ENCODE assay signal across 6 worm cellular contexts in the genomic region with DNA sequence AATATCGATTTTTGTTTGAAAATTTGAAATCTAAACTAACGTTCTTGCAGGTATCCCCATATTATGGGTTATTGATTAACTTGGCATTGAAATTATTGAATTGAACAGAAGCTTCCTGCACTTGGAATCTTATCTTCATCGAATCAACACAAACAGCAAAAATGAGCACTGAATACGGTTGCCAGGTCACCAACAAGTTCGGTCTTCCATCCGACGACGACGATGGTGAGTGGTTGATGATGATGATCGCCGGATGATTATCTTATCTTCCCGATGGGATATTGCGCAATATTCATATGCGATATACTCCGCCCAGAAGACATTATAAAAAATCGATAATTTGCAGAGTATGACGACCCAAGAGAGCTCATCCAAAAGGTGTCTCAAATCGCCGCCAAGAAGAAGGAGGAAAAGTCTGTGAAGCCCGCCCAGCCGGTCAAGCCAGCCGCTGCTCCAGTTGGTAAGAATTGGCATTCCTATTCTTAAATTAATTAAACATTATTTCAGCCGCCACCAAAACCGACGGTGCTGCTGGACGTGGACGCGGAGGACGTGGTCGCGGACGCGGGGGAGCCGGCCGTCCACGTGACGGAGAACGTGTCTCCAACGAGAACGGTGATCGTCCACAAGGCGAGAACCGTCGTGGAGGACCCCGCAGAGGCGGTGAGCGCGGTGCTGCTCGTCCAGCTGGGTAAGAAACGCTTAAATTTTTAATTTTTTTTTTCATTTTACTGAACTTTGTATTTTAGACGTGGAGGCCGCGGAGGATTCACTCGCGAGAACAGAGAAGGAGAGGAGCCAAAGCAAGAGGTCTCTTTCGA.
TF ChIP-seq lines count a peak whose summit lies in the region.

A gene (plus strand): TSS at position 51 of the 821 bp plus-strand sequence.

TF ChIP-seq in whole organism, L1 larva, 84 proteins besides CTCF, POLR2A, EP300 and RAD21:
- TF ChIP-seq efl-1 (optimal IDR thresholded peaks at IDR 0.05; lab: Kevin White, UChicago) (no peak), efl-1 (GFP tag; optimal IDR thresholded peaks at IDR 0.05 in 1 of 2; lab: Kevin White, UChicago) (peak in 1 of 2 experiments; percentile 87), grh-1 (GFP tag; IDR thresholded peaks at IDR 0.05; lab: Robert Waterston, UW) (no peak), zip-4 (GFP tag; optimal IDR thresholded peaks at IDR 0.05; lab: Kevin White, UChicago) (no peak), mab-9 (GFP tag; IDR thresholded peaks at IDR 0.05; lab: Robert Waterston, UW) (peak; percentile 30; the same call in 1 of the 2 replicates)

TF ChIP-seq in whole organism, L4 larva, 104 proteins besides CTCF, POLR2A, EP300 and RAD21 (continues in another document):
- TF ChIP-seq Y5F2A.4 (GFP tag; optimal IDR thresholded peaks at IDR 0.05; lab: Kevin White, UChicago) (no peak), ceh-28 (tag; optimal IDR thresholded peaks at IDR 0.05; lab: Kevin White, UChicago) (peak; percentile 49), R02D3.7 (tag; optimal IDR thresholded peaks at IDR 0.05; lab: Kevin White, UChicago) (no peak), dpl-1 (GFP tag; optimal IDR thresholded peaks at IDR 0.05; lab: Kevin White, UChicago) (no peak), unc-39 (tag; optimal IDR thresholded peaks at IDR 0.05; lab: Kevin White, UChicago) (no peak), attf-4 (tag; optimal IDR thresholded peaks at IDR 0.05; lab: Kevin White, UChicago) (no peak), arid-1 (GFP tag; conservative IDR thresholded peaks at IDR 0.05; lab: Robert Waterston, UW) (no peak), T20F7.1 (GFP tag; optimal IDR thresholded peaks at IDR 0.05; lab: Kevin White, UChicago) (no peak), pha-4 (GFP tag; IDR thresholded peaks at IDR 0.05; lab: Robert Waterston, UW) (no peak; the same call in 1 of the 2 replicates), pha-4 (tag; optimal IDR thresholded peaks at IDR 0.05; lab: Kevin White, UChicago) (no peak), set-16 (GFP tag; IDR thresholded peaks at IDR 0.05; lab: Robert Waterston, UW) (peak; percentile 92), lsy-2 (tag; optimal IDR thresholded peaks at IDR 0.05; lab: Kevin White, UChicago) (no peak), lin-15B (tag; optimal IDR thresholded peaks at IDR 0.05; lab: Kevin White, UChicago) (no peak), daf-8 (GFP tag; IDR thresholded peaks at IDR 0.05; lab: Robert Waterston, UW) (0 out of 2 replicates have a peak, but pooled peaks have one; percentile 11), rbr-2 (tag; optimal IDR thresholded peaks at IDR 0.05; lab: Kevin White, UChicago) (no peak)

TF ChIP-seq in whole organism, late embryonic, 69 proteins besides CTCF, POLR2A, EP300 and RAD21:
- TF ChIP-seq pax-1 (tag; optimal IDR thresholded peaks at IDR 0.05; lab: Kevin White, UChicago) (no peak), ceh-48 (tag; optimal IDR thresholded peaks at IDR 0.05; lab: Kevin White, UChicago) (peak; percentile 0), dmd-4 (tag; optimal IDR thresholded peaks at IDR 0.05; lab: Kevin White, UChicago; ENCODE audit: borderline replicate concordance) (no peak), F13H6.1 (tag; optimal IDR thresholded peaks at IDR 0.05; lab: Kevin White, UChicago) (no peak), elt-2 (tag; optimal IDR thresholded peaks at IDR 0.05; lab: Kevin White, UChicago) (peak; percentile 29), pros-1 (tag; optimal IDR thresholded peaks at IDR 0.05; lab: Kevin White, UChicago) (no peak), che-1 (tag; optimal IDR thresholded peaks at IDR 0.05; lab: Kevin White, UChicago) (no peak), nhr-232 (tag; optimal IDR thresholded peaks at IDR 0.05; lab: Kevin White, UChicago) (no peak), ceh-14 (tag; optimal IDR thresholded peaks at IDR 0.05; lab: Kevin White, UChicago) (no peak), zip-5 (tag; optimal IDR thresholded peaks at IDR 0.05; lab: Kevin White, UChicago) (no peak)

TF ChIP-seq in whole organism, midembryonic, 9 proteins besides CTCF, POLR2A, EP300 and RAD21:
- TF ChIP-seq cog-1 (tag; optimal IDR thresholded peaks at IDR 0.05; lab: Kevin White, UChicago), result no peak
- TF ChIP-seq T22C8.4 (GFP tag; IDR thresholded peaks at IDR 0.05; lab: Robert Waterston, UW), result peak; percentile 53; the same call in 1 of the 2 replicates
- TF ChIP-seq med-1 (GFP tag; optimal IDR thresholded peaks at IDR 0.05; lab: Kevin White, UChicago; ENCODE audit: insufficient read depth), result no peak
- TF ChIP-seq ztf-23 (GFP tag; IDR thresholded peaks at IDR 0.05; lab: Robert Waterston, UW), result no peak

TF ChIP-seq in whole organism, mixed stage, embryonic, 35 proteins besides CTCF, POLR2A, EP300 and RAD21:
- TF ChIP-seq mep-1 (tag; optimal IDR thresholded peaks at IDR 0.05; lab: Kevin White, UChicago) (no peak), elt-1 (tag; optimal IDR thresholded peaks at IDR 0.05; lab: Kevin White, UChicago; ENCODE audit: borderline replicate concordance, insufficient read depth) (peak; percentile 96), zip-8 (tag; optimal IDR thresholded peaks at IDR 0.05; lab: Kevin White, UChicago) (peak; percentile 80)

TF ChIP-seq in whole organism, young adult, 124 proteins besides CTCF, POLR2A, EP300 and RAD21 (continues in another document):
- TF ChIP-seq B0336.3 (GFP tag; IDR thresholded peaks at IDR 0.05; lab: Robert Waterston, UW), result peak; percentile 59
- peak; percentile 90 for TF ChIP-seq zfh-2 (GFP tag; conservative IDR thresholded peaks at IDR 0.05; lab: Robert Waterston, UW)
- TF ChIP-seq sdz-38 (tag; optimal IDR thresholded peaks at IDR 0.05; lab: Kevin White, UChicago), result no peak
- no peak for TF ChIP-seq F23B12.7 (tag; optimal IDR thresholded peaks at IDR 0.05; lab: Kevin White, UChicago; ENCODE audit: insufficient read depth)
- no peak for TF ChIP-seq nhr-80 (tag; optimal IDR thresholded peaks at IDR 0.05; lab: Kevin White, UChicago)
- no peak for TF ChIP-seq snpc-3.4 (tag; optimal IDR thresholded peaks at IDR 0.05; lab: Kevin White, UChicago)
- no peak for TF ChIP-seq nhr-120 (GFP tag; IDR thresholded peaks at IDR 0.05; lab: Robert Waterston, UW)
- TF ChIP-seq Y53F4B.3 (GFP tag; IDR thresholded peaks at IDR 0.05; lab: Robert Waterston, UW), result no peak
- TF ChIP-seq egl-44 (GFP tag; IDR thresholded peaks at IDR 0.05; lab: Robert Waterston, UW), result peak; percentile 27; the same call in 1 of the 2 replicates
- TF ChIP-seq ztf-22 (GFP tag; optimal IDR thresholded peaks at IDR 0.05; lab: Kevin White, UChicago), result no peak
- no peak for TF ChIP-seq rpc-1 (optimal IDR thresholded peaks at IDR 0.05; lab: Kevin White, UChicago)
- no peak for TF ChIP-seq rpc-1 (tag; optimal IDR thresholded peaks at IDR 0.05; lab: Kevin White, UChicago)
- no peak for TF ChIP-seq nhr-179 (tag; optimal IDR thresholded peaks at IDR 0.05; lab: Kevin White, UChicago)
- peak; percentile 66 for TF ChIP-seq dox-1 (GFP tag; IDR thresholded peaks at IDR 0.05; lab: Robert Waterston, UW)
- TF ChIP-seq F57A8.1 (GFP tag; optimal IDR thresholded peaks at IDR 0.05; lab: Kevin White, UChicago), result no peak
- peak; percentile 27; the same call in 1 of the 2 replicates for TF ChIP-seq madf-3 (GFP tag; IDR thresholded peaks at IDR 0.05; lab: Robert Waterston, UW)
- peak; percentile 57; the same call in 1 of the 2 replicates for TF ChIP-seq Y53G8AR.9 (GFP tag; conservative IDR thresholded peaks at IDR 0.05; lab: Robert Waterston, UW)
- TF ChIP-seq mxl-1 (tag; optimal IDR thresholded peaks at IDR 0.05; lab: Kevin White, UChicago), result no peak
- TF ChIP-seq lin-54 (GFP tag; optimal IDR thresholded peaks at IDR 0.05; lab: Kevin White, UChicago), result peak; percentile 38
- TF ChIP-seq egrh-3 (GFP tag; IDR thresholded peaks at IDR 0.05; lab: Robert Waterston, UW), result peak; percentile 88
- TF ChIP-seq egl-18 (GFP tag; IDR thresholded peaks at IDR 0.05; lab: Robert Waterston, UW), result no peak
- TF ChIP-seq C17E4.6 (GFP tag; IDR thresholded peaks at IDR 0.05; lab: Robert Waterston, UW), result no peak
- no peak for TF ChIP-seq C06A6.2 (GFP tag; conservative IDR thresholded peaks at IDR 0.05; lab: Robert Waterston, UW)
- TF ChIP-seq B0019.2 (GFP tag; conservative IDR thresholded peaks at IDR 0.05; lab: Robert Waterston, UW), result no peak
- no peak for TF ChIP-seq B0035.1 (tag; optimal IDR thresholded peaks at IDR 0.05; lab: Kevin White, UChicago)
- TF ChIP-seq cebp-1 (GFP tag; IDR thresholded peaks at IDR 0.05; lab: Robert Waterston, UW), result no peak
- TF ChIP-seq cebp-1 (tag; optimal IDR thresholded peaks at IDR 0.05; lab: Kevin White, UChicago), result peak; percentile 28
- no peak for TF ChIP-seq attf-3 (GFP tag; conservative IDR thresholded peaks at IDR 0.05; lab: Robert Waterston, UW)
- no peak for TF ChIP-seq aptf-2 (GFP tag; conservative IDR thresholded peaks at IDR 0.05; lab: Robert Waterston, UW)
- no peak for TF ChIP-seq ceh-27 (GFP tag; optimal IDR thresholded peaks at IDR 0.05; lab: Kevin White, UChicago)
- TF ChIP-seq bed-1 (GFP tag; IDR thresholded peaks at IDR 0.05; lab: Robert Waterston, UW), result no peak
- no peak for TF ChIP-seq ama-1 (optimal IDR thresholded peaks at IDR 0.05; lab: Kevin White, UChicago)
- no peak for TF ChIP-seq ama-1 (GFP tag; optimal IDR thresholded peaks at IDR 0.05; lab: Kevin White, UChicago)
- TF ChIP-seq madf-10 (tag; optimal IDR thresholded peaks at IDR 0.05; lab: Kevin White, UChicago), result no peak
- no peak for TF ChIP-seq F39B2.1 (GFP tag; IDR thresholded peaks at IDR 0.05; lab: Robert Waterston, UW)
- TF ChIP-seq die-1 (tag; optimal IDR thresholded peaks at IDR 0.05; lab: Kevin White, UChicago), result no peak
- TF ChIP-seq Y56A3A.18 (GFP tag; IDR thresholded peaks at IDR 0.05; lab: Robert Waterston, UW), result no peak
- TF ChIP-seq ceh-91 (GFP tag; IDR thresholded peaks at IDR 0.05; lab: Robert Waterston, UW), result no peak
- TF ChIP-seq lin-35 (GFP tag; optimal IDR thresholded peaks at IDR 0.05; lab: Kevin White, UChicago), result no peak
- TF ChIP-seq nfya-1 (tag; optimal IDR thresholded peaks at IDR 0.05; lab: Kevin White, UChicago; ENCODE audit: borderline replicate concordance, insufficient read depth), result no peak
- no peak for TF ChIP-seq lin-40 (tag; optimal IDR thresholded peaks at IDR 0.05; lab: Kevin White, UChicago)
- no peak for TF ChIP-seq F49E8.2 (tag; optimal IDR thresholded peaks at IDR 0.05; lab: Kevin White, UChicago; ENCODE audit: insufficient read depth)
- no peak for TF ChIP-seq pha-4 (tag; optimal IDR thresholded peaks at IDR 0.05; lab: Kevin White, UChicago)
- no peak for TF ChIP-seq akir-1 (GFP tag; optimal IDR thresholded peaks at IDR 0.05; lab: Kevin White, UChicago)
- no peak for TF ChIP-seq snpc-1.1 (tag; optimal IDR thresholded peaks at IDR 0.05; lab: Kevin White, UChicago; ENCODE audit: insufficient read depth)
- TF ChIP-seq ets-4 (GFP tag; optimal IDR thresholded peaks at IDR 0.05; lab: Kevin White, UChicago), result no peak
- no peak for TF ChIP-seq Y95B8A.8 (GFP tag; IDR thresholded peaks at IDR 0.05; lab: Robert Waterston, UW)
- TF ChIP-seq ceh-100 (GFP tag; IDR thresholded peaks at IDR 0.05; lab: Robert Waterston, UW), result no peak
